Worm (Caenorhabditis elegans): ENCODE results near the gene srw-12.
A peak's percentile ranks its signal among the peaks of the same experiment; 100 is the strongest.

DNA sequence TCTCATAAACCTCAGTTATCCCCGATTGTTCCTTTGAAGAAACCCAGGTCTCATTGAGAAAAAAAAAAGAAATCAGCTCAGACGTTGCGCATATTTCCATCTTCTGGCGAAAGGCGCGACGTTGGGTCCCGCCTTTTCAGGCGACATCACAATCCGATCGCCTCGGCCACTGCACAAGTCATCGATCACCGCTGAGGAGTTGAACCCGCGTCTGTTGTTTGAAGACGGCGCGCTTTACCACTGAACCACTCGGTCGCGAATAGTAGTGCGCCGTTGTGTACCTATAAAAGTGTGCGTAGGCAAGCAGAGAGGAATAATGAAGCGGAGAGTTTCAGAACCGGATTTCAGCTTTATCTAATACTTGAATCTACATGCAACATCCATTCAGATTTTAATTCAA lies 47.5 kb downstream of the srw-12 start, which contains the start of gene Y75B12B.11:
- peak; percentile 60 to 72 (median 70) for TF ChIP-seq dpl-1 (GFP tag; optimal IDR thresholded peaks at IDR 0.05)
- no peak for TF ChIP-seq ceh-88 (GFP tag; IDR thresholded peaks at IDR 0.05)
- TF ChIP-seq blmp-1 (tag; optimal IDR thresholded peaks at IDR 0.05) = no peak
- TF ChIP-seq nhr-11 (tag; optimal IDR thresholded peaks at IDR 0.05) = no peak
- TF ChIP-seq tlp-1 (tag; optimal IDR thresholded peaks at IDR 0.05) = no peak
- peak; percentile 33 to 64 (median 37) for TF ChIP-seq ceh-82 (tag; optimal IDR thresholded peaks at IDR 0.05)
- TF ChIP-seq unc-62 (GFP tag; optimal IDR thresholded peaks at IDR 0.05) = no peak
- peak; percentile 57 to 67 for TF ChIP-seq lsy-2 (tag; optimal IDR thresholded peaks at IDR 0.05)
- peak; percentile 83 for TF ChIP-seq nhr-47 (tag; optimal IDR thresholded peaks at IDR 0.05)
